Worm (Caenorhabditis elegans) whole organism, L2 larva: ENCODE results near the gene srh-207.

Source experiments
- alr-1 ChIP-seq: fragments of 150-350 bp; optimal IDR thresholded peaks from 2 replicates; lab custom pipeline; 2014; ENCODE audit warnings: missing biosample characterization, missing genetic modification characterization
- elt-1 ChIP-seq: fragments of 150-350 bp; optimal IDR thresholded peaks from 2 replicates; lab custom pipeline; 2014; ENCODE audit warnings: missing biosample characterization, missing genetic modification characterization
- elt-3 ChIP-seq: sonication (generic microtip); optimal IDR thresholded peaks from 2 replicates; lab custom pipeline; 2017; ENCODE audit warnings: missing biosample characterization, missing genetic modification characterization
- fos-1 ChIP-seq: fragments of 150-350 bp; optimal IDR thresholded peaks from 2 replicates; lab custom pipeline; 2014; ENCODE audit warnings: missing biosample characterization, missing genetic modification characterization
- lin-39 ChIP-seq: fragments of 150-350 bp; optimal IDR thresholded peaks from 2 replicates; lab custom pipeline; 2014; ENCODE audit warnings: missing biosample characterization, missing genetic modification reagents, missing genetic modification characterization
- lsy-2 ChIP-seq, 2 experiments: fragments of 150-350 bp in 1 of 2; sonication (generic microtip) in 1 of 2; optimal IDR thresholded peaks; 2 replicates each; lab custom pipeline; 2014 to 2017; ENCODE audit warnings: missing biosample characterization in 2 of 2, missing genetic modification characterization in 2 of 2
- mab-5 ChIP-seq: fragments of 150-350 bp; optimal IDR thresholded peaks from 2 replicates; lab custom pipeline; 2014; ENCODE audit warnings: missing biosample characterization, missing genetic modification characterization
- nhr-77 ChIP-seq: fragments of 150-350 bp; optimal IDR thresholded peaks from 2 replicates; lab custom pipeline; 2014; ENCODE audit warnings: missing biosample characterization, missing genetic modification characterization
- unc-55 ChIP-seq: fragments of 150-350 bp; sonication (generic microtip); optimal IDR thresholded peaks from 3 replicates; lab custom pipeline; 2014; ENCODE audit warnings: missing biosample characterization, missing genetic modification reagents, missing genetic modification characterization
- unc-62 ChIP-seq: fragments of 150-350 bp; optimal IDR thresholded peaks from 2 replicates; lab custom pipeline; 2014; ENCODE audit warnings: missing biosample characterization, missing genetic modification reagents, missing genetic modification characterization

- TF ChIP-seq nhr-77 (tag; lab: Kevin White, UChicago) (no peak), unc-55 (no peak), elt-3 (tag; lab: Kevin White, UChicago) (no peak), lsy-2 (tag; optimal IDR thresholded peaks at IDR 0.05; lab: Kevin White, UChicago) (no peak), fos-1 (tag; lab: Kevin White, UChicago) (peak; percentile 1), elt-1 (tag; lab: Kevin White, UChicago) (no peak), lin-39 (tag; lab: Kevin White, UChicago) (no peak), mab-5 (no peak), alr-1 (tag; lab: Kevin White, UChicago) (no peak), unc-62 (no peak)
Observed at ce11 chrV:18412351-18412750, 2.3 kb upstream of the srh-207 start.
